Worm (Caenorhabditis elegans): ENCODE results near the gene M163.9.
A peak's percentile ranks its signal among the peaks of the same experiment; 100 is the strongest.

The M163.9 gene

DNA sequence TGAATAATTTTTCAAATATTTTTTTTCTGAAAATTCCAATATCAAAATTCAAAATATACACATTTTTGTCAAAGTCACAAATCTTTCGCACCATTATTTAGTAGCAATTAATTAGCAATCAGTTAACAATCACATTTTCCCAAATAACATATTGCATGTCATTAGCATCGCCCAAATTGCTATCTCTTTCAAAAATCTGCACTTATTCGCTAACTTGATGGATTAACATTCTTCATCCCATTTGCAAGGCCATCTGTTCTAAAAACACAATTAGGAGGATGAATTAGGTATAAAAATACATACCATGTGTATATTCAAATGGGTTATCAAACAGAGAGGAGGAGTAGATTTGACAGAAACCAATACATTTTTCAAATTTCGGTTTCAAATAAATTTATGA lies 17.9 kb downstream of the M163.9 start:
- TF ChIP-seq pag-3 (tag; optimal IDR thresholded peaks at IDR 0.05; ENCODE audit: borderline replicate concordance) (no peak), ceh-14 (tag; optimal IDR thresholded peaks at IDR 0.05) (no peak), unc-86 (tag; optimal IDR thresholded peaks at IDR 0.05) (no peak), ceh-31 (tag; optimal IDR thresholded peaks at IDR 0.05) (no peak), C08G9.2 (tag; optimal IDR thresholded peaks at IDR 0.05) (no peak), unc-42 (tag; optimal IDR thresholded peaks at IDR 0.05) (peak; percentile 49), lin-11 (tag; optimal IDR thresholded peaks at IDR 0.05) (no peak)

- TF ChIP-seq pha-2 (tag; optimal IDR thresholded peaks at IDR 0.05) (no peak), ceh-9 (tag; optimal IDR thresholded peaks at IDR 0.05) (no peak), sdc-2 (tag; optimal IDR thresholded peaks at IDR 0.05) (no peak), eyg-1 (tag; optimal IDR thresholded peaks at IDR 0.05) (no peak), ceh-22 (tag; optimal IDR thresholded peaks at IDR 0.05) (no peak), pqm-1 (tag; optimal IDR thresholded peaks at IDR 0.05) (no peak), pha-4 (tag; optimal IDR thresholded peaks at IDR 0.05) (no peak)
Measured at ce11 chrX:14487832-14488231, 18.4 kb downstream of the M163.9 start.

ce11 chrX:14489945-14490344 lies 20.6 kb downstream of the M163.9 start, which contains the start of gene his-24:
Gene his-24, plus strand, starts transcription at chrX:14490094.
- TF ChIP-seq ceh-22 (tag; optimal IDR thresholded peaks at IDR 0.05) (no peak), ceh-24 (tag; optimal IDR thresholded peaks at IDR 0.05) (no peak), K09A11.1 (tag; optimal IDR thresholded peaks at IDR 0.05; ENCODE audit: insufficient read depth) (no peak), ama-1 (optimal IDR thresholded peaks at IDR 0.05) (peak; percentile 67), sdc-2 (tag; optimal IDR thresholded peaks at IDR 0.05) (peak; percentile 40), npax-4 (tag; optimal IDR thresholded peaks at IDR 0.05) (no peak), che-1 (tag; optimal IDR thresholded peaks at IDR 0.05) (no peak), unc-3 (GFP tag; conservative IDR thresholded peaks at IDR 0.05) (no peak), unc-3 (tag; optimal IDR thresholded peaks at IDR 0.05) (no peak), ref-2 (tag; optimal IDR thresholded peaks at IDR 0.05) (peak; percentile 73), ceh-45 (GFP tag; IDR thresholded peaks at IDR 0.05) (0 out of 2 replicates have a peak, but pooled peaks have one; percentile 48), ceh-34 (tag; optimal IDR thresholded peaks at IDR 0.05) (peak; percentile 53), hlh-15 (tag; optimal IDR thresholded peaks at IDR 0.05) (no peak), eyg-1 (tag; optimal IDR thresholded peaks at IDR 0.05) (no peak), fkh-6 (tag; optimal IDR thresholded peaks at IDR 0.05) (no peak), ceh-9 (tag; optimal IDR thresholded peaks at IDR 0.05) (no peak), tbx-2 (tag; optimal IDR thresholded peaks at IDR 0.05) (peak; percentile 43), C08G9.2 (tag; optimal IDR thresholded peaks at IDR 0.05) (no peak), pha-2 (tag; optimal IDR thresholded peaks at IDR 0.05) (no peak), nhr-232 (tag; optimal IDR thresholded peaks at IDR 0.05) (no peak), pros-1 (tag; optimal IDR thresholded peaks at IDR 0.05) (peak; percentile 6), lin-11 (tag; optimal IDR thresholded peaks at IDR 0.05) (no peak), ceh-18 (tag; optimal IDR thresholded peaks at IDR 0.05) (peak; percentile 63), unc-42 (tag; optimal IDR thresholded peaks at IDR 0.05) (peak; percentile 20), rnt-1 (tag; optimal IDR thresholded peaks at IDR 0.05) (peak; percentile 15), ceh-2 (tag; optimal IDR thresholded peaks at IDR 0.05) (no peak), pha-4 (tag; optimal IDR thresholded peaks at IDR 0.05) (no peak), K02D7.2 (tag; optimal IDR thresholded peaks at IDR 0.05) (no peak), lim-6 (tag; optimal IDR thresholded peaks at IDR 0.05) (no peak), ceh-19 (GFP tag; optimal IDR thresholded peaks at IDR 0.05) (peak; percentile 13), elt-2 (tag; optimal IDR thresholded peaks at IDR 0.05) (peak; percentile 28), nfya-1 (tag; optimal IDR thresholded peaks at IDR 0.05) (peak; percentile 73), hlh-30 (tag; optimal IDR thresholded peaks at IDR 0.05; ENCODE audit: insufficient read depth) (no peak), Y22D7AL.16 (tag; optimal IDR thresholded peaks at IDR 0.05) (no peak), pag-3 (tag; optimal IDR thresholded peaks at IDR 0.05; ENCODE audit: borderline replicate concordance) (no peak), sox-4 (tag; optimal IDR thresholded peaks at IDR 0.05) (no peak), odd-2 (tag; optimal IDR thresholded peaks at IDR 0.05) (no peak), ets-4 (tag; optimal IDR thresholded peaks at IDR 0.05) (no peak), hlh-8 (tag; optimal IDR thresholded peaks at IDR 0.05) (no peak), pat-9 (tag; optimal IDR thresholded peaks at IDR 0.05) (no peak), mec-3 (tag; optimal IDR thresholded peaks at IDR 0.05; ENCODE audit: borderline replicate concordance) (no peak), dmd-4 (tag; optimal IDR thresholded peaks at IDR 0.05; ENCODE audit: borderline replicate concordance) (no peak), ahr-1 (tag; optimal IDR thresholded peaks at IDR 0.05) (no peak), dve-1 (tag; optimal IDR thresholded peaks at IDR 0.05) (peak; percentile 54)

Data from whole organism, late embryonic.